Worm (Caenorhabditis elegans): ENCODE results near the gene aagr-3.
A peak's percentile ranks its signal among the peaks of the same experiment; 100 is the strongest.

The aagr-3 gene

DNA sequence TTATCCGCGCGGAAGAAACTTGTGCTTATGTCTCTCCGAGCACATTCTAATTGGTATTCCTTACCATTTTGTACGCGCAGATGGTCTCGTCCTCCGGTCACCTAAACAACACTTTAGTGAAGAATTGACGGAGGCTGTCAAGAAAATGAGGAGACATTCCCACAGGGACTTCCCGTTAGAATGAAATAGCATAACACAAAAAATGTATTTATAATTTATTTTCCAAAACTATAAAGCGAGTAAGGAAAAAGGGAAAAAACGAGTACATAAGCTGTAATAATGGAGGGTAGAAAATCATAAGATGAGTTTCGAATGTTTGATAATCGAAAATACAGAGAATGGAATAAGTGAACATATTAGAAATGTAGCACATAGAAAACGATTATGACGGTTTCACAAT is 46.4 kb upstream of the aagr-3 start, which contains the start of gene F46B6.12:
Gene F46B6.12, minus strand, starts transcription at position 101 of the 400 bp plus-strand sequence.
- no peak for TF ChIP-seq unc-86 (tag; optimal IDR thresholded peaks at IDR 0.05)
- TF ChIP-seq ceh-90 (tag; optimal IDR thresholded peaks at IDR 0.05) = no peak
- no peak for TF ChIP-seq ceh-88 (GFP tag; IDR thresholded peaks at IDR 0.05)
- TF ChIP-seq ceh-63 (GFP tag; optimal IDR thresholded peaks at IDR 0.05) = no peak
- no peak for TF ChIP-seq zag-1 (tag; optimal IDR thresholded peaks at IDR 0.05)
- TF ChIP-seq mab-9 (GFP tag; IDR thresholded peaks at IDR 0.05) = no peak
- no peak for TF ChIP-seq unc-130 (tag; optimal IDR thresholded peaks at IDR 0.05)
- TF ChIP-seq Y116A8C.19 (tag; optimal IDR thresholded peaks at IDR 0.05; ENCODE audit: borderline replicate concordance) = no peak
- no peak for TF ChIP-seq jun-1 (tag; optimal IDR thresholded peaks at IDR 0.05)
- TF ChIP-seq fkh-10 (GFP tag; optimal IDR thresholded peaks at IDR 0.05) = no peak
- no peak for TF ChIP-seq unc-62 (GFP tag; optimal IDR thresholded peaks at IDR 0.05)

DNA sequence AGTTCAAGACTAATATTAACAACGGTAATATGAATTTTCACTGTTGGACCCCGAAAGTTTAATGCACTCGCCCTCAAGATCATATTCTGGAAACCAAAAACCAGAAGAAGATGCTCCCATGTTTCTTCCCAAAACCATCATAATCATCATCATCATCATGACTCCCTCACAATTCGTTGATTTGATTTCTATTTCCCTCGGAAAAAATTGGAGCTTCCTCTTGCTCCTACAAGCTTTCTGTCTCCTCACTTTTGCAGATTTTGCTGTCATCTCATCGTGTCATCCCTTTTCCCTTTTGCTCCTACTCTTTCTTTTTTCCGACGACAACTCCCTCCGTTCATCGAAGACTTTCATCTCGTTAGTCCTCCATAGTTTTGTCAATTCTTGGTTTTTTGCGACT is 42.7 kb upstream of the aagr-3 start, which contains the start of gene F46B6.2:
Gene F46B6.2, plus strand, starts transcription at position 316 of the 400 bp plus-strand sequence.
- TF ChIP-seq fkh-10 (GFP tag; optimal IDR thresholded peaks at IDR 0.05) = peak; percentile 56
- TF ChIP-seq ztf-11 (tag; optimal IDR thresholded peaks at IDR 0.05) = no peak
- peak; percentile 99 for TF ChIP-seq ces-1 (GFP tag; optimal IDR thresholded peaks at IDR 0.05)

DNA sequence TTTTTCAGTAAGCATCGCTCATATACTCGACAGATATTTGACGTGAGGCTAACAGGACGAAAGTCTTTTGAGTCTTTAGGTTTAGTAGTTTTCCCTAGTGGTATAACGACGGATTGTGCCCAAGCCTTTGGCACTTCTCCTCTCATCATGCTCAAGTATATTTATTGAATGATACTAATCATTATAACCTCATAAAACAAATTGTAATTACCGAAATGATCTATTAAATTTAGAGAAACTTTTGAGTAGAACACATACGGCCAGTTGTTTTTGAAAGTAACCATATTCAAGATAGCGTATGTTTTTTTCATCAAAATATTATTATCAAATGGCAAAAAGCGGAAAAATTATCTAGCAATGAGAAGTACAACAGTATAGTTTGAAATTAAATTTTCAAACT is 42.0 kb upstream of the aagr-3 start:
- TF ChIP-seq efl-1 (optimal IDR thresholded peaks at IDR 0.05) (no peak), efl-1 (GFP tag; optimal IDR thresholded peaks at IDR 0.05 in 1 of 2) (no peak), hlh-4 (tag; optimal IDR thresholded peaks at IDR 0.05) (no peak), pag-3 (tag; optimal IDR thresholded peaks at IDR 0.05; ENCODE audit: borderline replicate concordance, insufficient read depth) (no peak), hpl-2 (GFP tag; optimal IDR thresholded peaks at IDR 0.05) (no peak), lin-14 (GFP tag; optimal IDR thresholded peaks at IDR 0.05) (no peak), tbx-2 (tag; optimal IDR thresholded peaks at IDR 0.05) (no peak), mep-1 (tag; optimal IDR thresholded peaks at IDR 0.05) (no peak)

DNA sequence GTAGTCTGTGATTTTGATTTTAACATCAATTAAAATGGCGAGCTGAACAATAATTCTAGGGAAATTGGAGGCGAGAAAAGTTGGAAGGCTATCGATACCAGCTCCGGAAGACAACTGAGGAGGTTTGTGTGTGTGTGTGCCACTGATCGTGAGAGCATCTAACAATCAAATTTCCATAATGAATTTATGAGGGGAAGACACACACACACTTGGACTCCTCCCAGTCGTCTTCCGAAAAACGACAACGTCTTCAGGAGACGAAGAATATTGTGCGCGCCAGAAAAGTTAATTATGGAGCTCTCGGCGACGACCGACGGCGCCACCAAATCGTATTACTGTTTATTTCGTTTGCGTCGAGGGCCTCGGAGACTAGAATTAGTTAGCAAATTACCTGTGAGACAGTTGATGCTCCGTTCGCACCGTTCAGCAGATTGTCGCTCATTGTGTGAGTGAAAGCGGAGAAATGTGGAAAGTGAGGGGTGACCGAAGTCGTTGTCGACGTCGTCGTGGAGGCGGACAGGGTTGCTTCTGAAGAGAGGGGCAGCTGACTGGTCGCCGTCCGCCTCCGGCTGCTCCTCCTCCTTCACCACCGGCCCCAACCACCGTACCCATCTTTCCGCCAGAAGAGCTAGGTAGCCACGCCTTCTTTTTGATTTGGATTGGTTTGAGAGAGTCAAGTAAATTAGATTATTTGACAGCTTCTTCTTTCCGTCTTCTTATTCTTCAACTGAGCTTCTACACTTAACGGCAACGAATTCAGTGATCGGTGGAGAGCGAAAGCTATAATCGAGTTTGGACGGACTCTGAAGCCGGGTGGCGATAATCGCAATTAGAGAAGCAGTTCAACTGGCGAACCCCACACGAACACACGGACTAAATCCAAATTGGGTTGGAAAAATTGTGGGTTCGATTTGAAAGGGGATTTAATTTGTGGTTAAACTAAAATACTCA is 39.8 kb upstream of the aagr-3 start, which contains the start of gene unc-42:
Gene unc-42, minus strand, starts transcription at position 564 of the 951 bp plus-strand sequence.
- TF ChIP-seq fkh-4 (tag; optimal IDR thresholded peaks at IDR 0.05; ENCODE audit: borderline replicate concordance) (no peak), nhr-84 (tag; optimal IDR thresholded peaks at IDR 0.05) (no peak), nhr-28 (tag; optimal IDR thresholded peaks at IDR 0.05) (no peak), rnt-1 (tag; optimal IDR thresholded peaks at IDR 0.05) (no peak), mef-2 (tag; optimal IDR thresholded peaks at IDR 0.05) (no peak), egl-27 (tag; optimal IDR thresholded peaks at IDR 0.05) (no peak), isw-1 (GFP tag; IDR thresholded peaks at IDR 0.05) (no peak), sox-4 (tag; optimal IDR thresholded peaks at IDR 0.05) (no peak), ces-1 (GFP tag; optimal IDR thresholded peaks at IDR 0.05) (peak; percentile 100), jun-1 (tag; optimal IDR thresholded peaks at IDR 0.05) (no peak), zip-4 (GFP tag; optimal IDR thresholded peaks at IDR 0.05) (no peak), efl-1 (optimal IDR thresholded peaks at IDR 0.05) (no peak), efl-1 (GFP tag; optimal IDR thresholded peaks at IDR 0.05 in 1 of 2) (peak in 1 of 2 experiments; percentile 76), pag-3 (tag; optimal IDR thresholded peaks at IDR 0.05; ENCODE audit: borderline replicate concordance, insufficient read depth) (no peak), swsn-7 (tag; optimal IDR thresholded peaks at IDR 0.05) (peak; percentile 16), ceh-82 (tag; optimal IDR thresholded peaks at IDR 0.05) (peak in 1 of 3 experiments; percentile 28), snu-23 (GFP tag; optimal IDR thresholded peaks at IDR 0.05) (no peak), ztf-11 (tag; optimal IDR thresholded peaks at IDR 0.05) (no peak), tbx-2 (tag; optimal IDR thresholded peaks at IDR 0.05) (peak; percentile 35), mep-1 (tag; optimal IDR thresholded peaks at IDR 0.05) (no peak), aly-2 (tag; optimal IDR thresholded peaks at IDR 0.05) (no peak), nhr-85 (tag) (no peak), ama-1 (optimal IDR thresholded peaks at IDR 0.05) (no peak), nhr-77 (tag; optimal IDR thresholded peaks at IDR 0.05) (no peak), Y116A8C.19 (tag; optimal IDR thresholded peaks at IDR 0.05; ENCODE audit: borderline replicate concordance) (no peak), alr-1 (tag; optimal IDR thresholded peaks at IDR 0.05; ENCODE audit: borderline replicate concordance) (no peak), fkh-10 (GFP tag; optimal IDR thresholded peaks at IDR 0.05) (peak; percentile 88), blmp-1 (tag; optimal IDR thresholded peaks at IDR 0.05) (no peak), nhr-47 (tag; optimal IDR thresholded peaks at IDR 0.05) (peak; percentile 50), hlh-17 (GFP tag; optimal IDR thresholded peaks at IDR 0.05; ENCODE audit: borderline replicate concordance) (no peak), nhr-71 (tag; optimal IDR thresholded peaks at IDR 0.05) (peak; percentile 30), lin-39 (tag; optimal IDR thresholded peaks at IDR 0.05) (no peak), unc-62 (GFP tag; optimal IDR thresholded peaks at IDR 0.05) (no peak)
